Worm (Caenorhabditis elegans) whole organism, L1 larva: Measurements from ENCODE around the gene srsx-32.

ENCODE experiments used
- C16A3.4 ChIP-seq: fragments of 150-350 bp; optimal IDR thresholded peaks from 2 replicates; lab custom pipeline; 2014; ENCODE audit warnings: missing biosample characterization, missing genetic modification characterization
- C34B4.2 ChIP-seq: sonication (generic microtip); optimal IDR thresholded peaks from 2 replicates; lab custom pipeline; 2017; ENCODE audit warnings: mild to moderate bottlenecking, missing genetic modification characterization, missing compliant biosample characterization
- Y116A8C.19 ChIP-seq: sonication (generic microtip); optimal IDR thresholded peaks from 2 replicates; lab custom pipeline; 2016; ENCODE audit warnings: missing compliant biosample characterization, missing genetic modification characterization, borderline replicate concordance
- aly-2 ChIP-seq: fragments of 150-350 bp; optimal IDR thresholded peaks from 2 replicates; lab custom pipeline; 2014; ENCODE audit warnings: missing biosample characterization, missing genetic modification characterization
- ceh-63 ChIP-seq: fragments of 200-800 bp; sonication (Bioruptor generic); optimal IDR thresholded peaks from 2 replicates; lab custom pipeline; 2018; ENCODE audit warnings: mild to moderate bottlenecking, missing genetic modification characterization, missing compliant biosample characterization
- ceh-8 ChIP-seq: fragments of 200-800 bp; sonication (Bioruptor generic); optimal IDR thresholded peaks from 2 replicates; lab custom pipeline; 2018; ENCODE audit warnings: mild to moderate bottlenecking, missing genetic modification characterization, moderate library complexity, missing compliant biosample characterization
- ceh-82 ChIP-seq, 3 experiments: fragments of 150-350 bp in 1 of 3; sonication (generic microtip) in 2 of 3; optimal IDR thresholded peaks; 2 replicates each; lab custom pipeline; 2014 to 2017; ENCODE audit warnings: missing biosample characterization in 3 of 3, missing genetic modification characterization in 3 of 3
- ces-1 ChIP-seq: fragments of 150-350 bp; optimal IDR thresholded peaks from 2 replicates; lab custom pipeline; 2014; ENCODE audit warnings: missing biosample characterization, missing genetic modification reagents, missing genetic modification characterization
- dsc-1 ChIP-seq: sonication (generic microtip); optimal IDR thresholded peaks from 2 replicates; lab custom pipeline; 2016; ENCODE audit warnings: mild to moderate bottlenecking, missing genetic modification characterization, missing compliant biosample characterization
- efl-1 ChIP-seq, 4 experiments: fragments of 150-350 bp; optimal IDR thresholded peaks in 3 of 4; peaks in 1 of 4; 1 replicate in 1 of 4; 2 replicates in 3 of 4; lab custom pipeline; 2014; ENCODE audit warnings: missing biosample characterization in 2 of 4, missing genetic modification characterization in 2 of 4, missing genetic modification reagents in 2 of 4
- elt-2 ChIP-seq: sonication (generic microtip); optimal IDR thresholded peaks from 2 replicates; lab custom pipeline; 2016; ENCODE audit warnings: missing genetic modification characterization, mild to moderate bottlenecking, inconsistent platforms, missing compliant biosample characterization, missing genetic modification reagents
- elt-3 ChIP-seq, 6 experiments: fragments of 150-350 bp in 1 of 6; sonication (generic microtip); optimal IDR thresholded peaks; 2 replicates each; lab custom pipeline; 2017 to 2018; ENCODE audit warnings: missing biosample characterization in 6 of 6, missing genetic modification characterization in 6 of 6, inconsistent platforms in 1 of 6
- ets-5 ChIP-seq: fragments of 200-800 bp; sonication (Bioruptor generic); IDR thresholded peaks from 2 replicates; pipeline ENCODE4 v1.3.6; 2022; ENCODE audit warnings: missing genetic modification characterization, missing compliant biosample characterization
- fkh-10 ChIP-seq: sonication (generic microtip); optimal IDR thresholded peaks from 2 replicates; lab custom pipeline; 2017; ENCODE audit warnings: missing biosample characterization, missing genetic modification reagents, missing genetic modification characterization
- fkh-8 ChIP-seq: sonication (generic microtip); optimal IDR thresholded peaks from 2 replicates; lab custom pipeline; 2016; ENCODE audit warnings: mild to moderate bottlenecking, missing genetic modification characterization, missing compliant biosample characterization
- fos-1 ChIP-seq: fragments of 150-350 bp; optimal IDR thresholded peaks from 2 replicates; lab custom pipeline; 2014; ENCODE audit warnings: missing biosample characterization, missing genetic modification characterization
- grh-1 ChIP-seq: fragments of 200-800 bp; sonication (Bioruptor generic); IDR thresholded peaks from 2 replicates; pipeline ENCODE4 v1.3.6; 2022; ENCODE audit warnings: missing genetic modification reagents, missing genetic modification characterization, missing compliant biosample characterization
- hlh-17 ChIP-seq: fragments of 200-800 bp; sonication (Bioruptor generic); optimal IDR thresholded peaks from 2 replicates; lab custom pipeline; 2018; ENCODE audit warnings: missing genetic modification characterization, mild to moderate bottlenecking, missing compliant biosample characterization, moderate library complexity, borderline replicate concordance
- hlh-4 ChIP-seq: sonication (generic microtip); optimal IDR thresholded peaks from 2 replicates; lab custom pipeline; 2016; ENCODE audit warnings: mild to moderate bottlenecking, missing genetic modification characterization, missing compliant biosample characterization
- hpl-2 ChIP-seq: fragments of 150-350 bp; optimal IDR thresholded peaks from 2 replicates; lab custom pipeline; 2014; ENCODE audit warnings: missing biosample characterization, missing genetic modification reagents, missing genetic modification characterization
- isw-1 ChIP-seq: fragments of 200-800 bp; sonication (Bioruptor generic); IDR thresholded peaks from 2 replicates; pipeline ENCODE4 v1.3.6; 2022; ENCODE audit warnings: missing genetic modification characterization, missing compliant biosample characterization
- jun-1 ChIP-seq: fragments of 150-350 bp; optimal IDR thresholded peaks from 2 replicates; lab custom pipeline; 2014; ENCODE audit warnings: missing biosample characterization, missing genetic modification reagents, missing genetic modification characterization
- lin-14 ChIP-seq: fragments of 200-800 bp; sonication (Bioruptor generic); optimal IDR thresholded peaks from 2 replicates; lab custom pipeline; 2018; ENCODE audit warnings: mild to moderate bottlenecking, missing genetic modification characterization, moderate library complexity, missing compliant biosample characterization
- lin-39 ChIP-seq: fragments of 150-350 bp; optimal IDR thresholded peaks from 2 replicates; lab custom pipeline; 2014; ENCODE audit warnings: missing biosample characterization, missing genetic modification reagents, missing genetic modification characterization
- lir-3 ChIP-seq: sonication (generic microtip); optimal IDR thresholded peaks from 2 replicates; lab custom pipeline; 2016; ENCODE audit warnings: mild to moderate bottlenecking, missing genetic modification characterization, moderate library complexity, missing compliant biosample characterization; ENCODE audit not compliant: poor library complexity
- mab-9 ChIP-seq: fragments of 200-800 bp; sonication (Bioruptor generic); IDR thresholded peaks from 2 replicates; pipeline ENCODE4 v1.3.6; 2022; ENCODE audit warnings: missing genetic modification reagents, missing genetic modification characterization, missing compliant biosample characterization
- mdl-1 ChIP-seq, 2 experiments: fragments of 150-350 bp; optimal IDR thresholded peaks; 2 replicates each; lab custom pipeline; 2014 to 2017; ENCODE audit warnings: missing biosample characterization in 2 of 2, missing genetic modification characterization in 2 of 2, inconsistent platforms in 1 of 2
- nhr-11 ChIP-seq: fragments of 150-350 bp; optimal IDR thresholded peaks from 2 replicates; lab custom pipeline; 2014; ENCODE audit warnings: missing biosample characterization, missing genetic modification characterization
- nhr-237 ChIP-seq: fragments of 150-350 bp; optimal IDR thresholded peaks from 2 replicates; lab custom pipeline; 2014; ENCODE audit warnings: missing biosample characterization, missing genetic modification characterization
- nhr-28 ChIP-seq: fragments of 150-350 bp; optimal IDR thresholded peaks from 2 replicates; lab custom pipeline; 2014; ENCODE audit warnings: missing biosample characterization, missing genetic modification characterization
- nhr-47 ChIP-seq: sonication (generic microtip); optimal IDR thresholded peaks from 2 replicates; lab custom pipeline; 2016; ENCODE audit warnings: mild to moderate bottlenecking, missing genetic modification characterization, moderate library complexity, missing compliant biosample characterization
- nhr-77 ChIP-seq: fragments of 150-350 bp; optimal IDR thresholded peaks from 2 replicates; lab custom pipeline; 2014; ENCODE audit warnings: missing biosample characterization, missing genetic modification characterization
- nhr-84 ChIP-seq: sonication (generic microtip); optimal IDR thresholded peaks from 2 replicates; lab custom pipeline; 2017; ENCODE audit warnings: missing biosample characterization, missing genetic modification characterization
- nhr-85 ChIP-seq: sonication (generic microtip); peaks from one replicate; lab custom pipeline; 2016; ENCODE audit warnings: missing genetic modification characterization, inconsistent platforms, missing compliant biosample characterization
- pag-3 ChIP-seq: sonication (generic microtip); optimal IDR thresholded peaks from 2 replicates; lab custom pipeline; 2017; ENCODE audit warnings: missing genetic modification characterization, mild to moderate bottlenecking, missing compliant biosample characterization, antibody characterized with exemption, borderline replicate concordance; ENCODE audit not compliant: insufficient read depth
- pax-3 ChIP-seq: fragments of 200-800 bp; sonication (Bioruptor generic); optimal IDR thresholded peaks from 2 replicates; lab custom pipeline; 2018; ENCODE audit warnings: mild to moderate bottlenecking, missing genetic modification characterization, moderate library complexity, missing compliant biosample characterization
- skn-1 ChIP-seq: fragments of 150-350 bp; optimal IDR thresholded peaks from 2 replicates; lab custom pipeline; 2014; ENCODE audit warnings: missing biosample characterization, missing genetic modification characterization
- snpc-4 ChIP-seq: fragments of 150-350 bp; optimal IDR thresholded peaks from 2 replicates; lab custom pipeline; 2014; ENCODE audit warnings: missing biosample characterization, missing genetic modification characterization
- snu-23 ChIP-seq: sonication (generic microtip); optimal IDR thresholded peaks from 2 replicates; lab custom pipeline; 2016; ENCODE audit warnings: missing genetic modification characterization, missing compliant biosample characterization
- sox-4 ChIP-seq: sonication (generic microtip); optimal IDR thresholded peaks from 2 replicates; lab custom pipeline; 2016; ENCODE audit warnings: missing genetic modification characterization, missing compliant biosample characterization
- sup-37 ChIP-seq: fragments of 200-800 bp; sonication (Bioruptor generic); optimal IDR thresholded peaks from 2 replicates; lab custom pipeline; 2018; ENCODE audit warnings: mild to moderate bottlenecking, missing genetic modification characterization, missing compliant biosample characterization
- swsn-7 ChIP-seq: sonication (generic microtip); optimal IDR thresholded peaks from 2 replicates; lab custom pipeline; 2016; ENCODE audit warnings: missing genetic modification characterization, missing compliant biosample characterization
- tbx-2 ChIP-seq: sonication (generic microtip); optimal IDR thresholded peaks from 2 replicates; lab custom pipeline; 2016; ENCODE audit warnings: missing genetic modification characterization, missing compliant biosample characterization
- tlp-1 ChIP-seq: fragments of 150-350 bp; optimal IDR thresholded peaks from 2 replicates; lab custom pipeline; 2014; ENCODE audit warnings: missing biosample characterization, missing genetic modification characterization
- unc-86 ChIP-seq: sonication (generic microtip); optimal IDR thresholded peaks from 2 replicates; lab custom pipeline; 2016; ENCODE audit warnings: missing genetic modification characterization, missing compliant biosample characterization
- zip-4 ChIP-seq: fragments of 200-800 bp; sonication (Bioruptor generic); optimal IDR thresholded peaks from 2 replicates; lab custom pipeline; 2018; ENCODE audit warnings: mild to moderate bottlenecking, missing genetic modification characterization, moderate library complexity, missing compliant biosample characterization

The srsx-32 gene

DNA sequence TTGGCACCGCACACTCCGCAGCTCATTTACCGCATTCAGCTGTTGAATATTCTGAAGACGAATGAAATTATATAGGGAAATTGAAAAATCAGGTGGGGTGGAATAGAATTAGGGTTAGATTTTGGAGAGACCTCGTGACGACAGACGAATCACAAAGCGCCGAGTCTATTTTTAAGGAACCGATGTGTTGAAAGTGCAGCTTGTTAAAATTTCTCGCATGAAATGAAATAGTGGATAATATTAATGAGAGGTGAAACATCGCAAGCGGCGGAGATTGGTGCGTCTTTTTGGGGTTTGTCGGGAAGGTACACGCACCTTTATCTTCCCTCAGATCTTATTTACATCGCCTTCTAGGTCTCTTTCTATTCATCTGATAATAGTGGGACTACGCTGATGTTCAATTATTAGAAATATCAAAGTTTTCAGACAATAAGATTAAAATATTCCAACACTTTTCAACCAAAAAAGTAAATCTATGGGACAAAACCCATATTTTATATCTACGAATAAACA is 27.5 kb upstream of the srsx-32 start, which contains the start of gene nhr-140:
TSS of gene nhr-140 (minus strand) at position 51 of the 513 bp plus-strand sequence.
- no peak for TF ChIP-seq zip-4 (GFP tag; lab: Kevin White, UChicago)
- TF ChIP-seq Y116A8C.19 (tag; lab: Kevin White, UChicago), result no peak
- TF ChIP-seq nhr-85 (tag; lab: Kevin White, UChicago), result peak; percentile 60
- no peak for TF ChIP-seq tbx-2
- no peak for TF ChIP-seq efl-1 (optimal IDR thresholded peaks at IDR 0.05; lab: Kevin White, UChicago)
- TF ChIP-seq efl-1 (GFP tag; optimal IDR thresholded peaks at IDR 0.05 in 1 of 2; lab: Kevin White, UChicago), result peak in 1 of 2 experiments; percentile 1
- TF ChIP-seq skn-1, result no peak
- TF ChIP-seq nhr-28, result no peak
- no peak for TF ChIP-seq sup-37 (GFP tag; lab: Kevin White, UChicago)
- TF ChIP-seq pag-3 (tag; lab: Kevin White, UChicago), result no peak
- no peak for TF ChIP-seq ceh-63 (GFP tag; lab: Kevin White, UChicago)
- no peak for TF ChIP-seq C16A3.4 (tag; lab: Kevin White, UChicago)
- TF ChIP-seq fkh-10, result no peak
- TF ChIP-seq fkh-8 (tag; lab: Kevin White, UChicago), result peak; percentile 21
- no peak for TF ChIP-seq hlh-4 (tag; lab: Kevin White, UChicago)

- TF ChIP-seq dsc-1 (tag; lab: Kevin White, UChicago) (no peak), C16A3.4 (tag; lab: Kevin White, UChicago) (no peak), Y116A8C.19 (tag; lab: Kevin White, UChicago) (no peak), fkh-8 (tag; lab: Kevin White, UChicago) (peak; percentile 24)
Observed at ce11 chrV:6991771-6992170, 25.4 kb upstream of the srsx-32 start, which contains the start of gene nhr-162. Gene nhr-162, minus strand, starts transcription at chrV:6991871.

- TF ChIP-seq ets-5 (GFP tag; lab: Robert Waterston, UW) (no peak), tlp-1 (tag; lab: Kevin White, UChicago) (no peak), snpc-4 (tag; lab: Kevin White, UChicago) (no peak), ces-1 (GFP tag; lab: Kevin White, UChicago) (no peak), pax-3 (tag; lab: Kevin White, UChicago) (no peak), C34B4.2 (tag; lab: Kevin White, UChicago) (no peak), snu-23 (GFP tag; lab: Kevin White, UChicago) (peak; percentile 71), fos-1 (no peak), ceh-8 (GFP tag; lab: Kevin White, UChicago) (no peak), nhr-11 (tag; lab: Kevin White, UChicago) (no peak), lin-39 (tag; lab: Kevin White, UChicago) (no peak), nhr-28 (no peak), lir-3 (tag; lab: Kevin White, UChicago) (no peak), nhr-77 (tag; lab: Kevin White, UChicago) (no peak), ceh-82 (tag; optimal IDR thresholded peaks at IDR 0.05; lab: Kevin White, UChicago) (no peak), jun-1 (peak; percentile 25), swsn-7 (peak; percentile 2), hlh-17 (GFP tag; lab: Kevin White, UChicago) (no peak), hpl-2 (GFP tag; lab: Kevin White, UChicago) (peak; percentile 30), isw-1 (GFP tag; lab: Robert Waterston, UW) (no peak), lin-14 (GFP tag; lab: Kevin White, UChicago) (peak; percentile 81), elt-2 (tag; lab: Kevin White, UChicago) (peak; percentile 23), Y116A8C.19 (tag; lab: Kevin White, UChicago) (no peak), grh-1 (GFP tag; lab: Robert Waterston, UW) (0 out of 2 replicates have a peak, but pooled peaks have one; percentile 30), nhr-47 (peak; percentile 61), nhr-85 (tag; lab: Kevin White, UChicago) (peak; percentile 98), efl-1 (optimal IDR thresholded peaks at IDR 0.05; lab: Kevin White, UChicago) (no peak), efl-1 (GFP tag; optimal IDR thresholded peaks at IDR 0.05 in 1 of 2; lab: Kevin White, UChicago) (peak in 1 of 2 experiments; percentile 76), zip-4 (GFP tag; lab: Kevin White, UChicago) (no peak), unc-86 (no peak), mab-9 (GFP tag; lab: Robert Waterston, UW) (peak; percentile 15; the same call in 1 of the 2 replicates), sox-4 (no peak), elt-3 (tag; optimal IDR thresholded peaks at IDR 0.05; lab: Kevin White, UChicago) (peak; percentile 53 to 97 (median 94)), mdl-1 (tag; optimal IDR thresholded peaks at IDR 0.05; lab: Kevin White, UChicago) (peak in 1 of 2 experiments; percentile 33), aly-2 (tag; lab: Kevin White, UChicago) (no peak), nhr-237 (tag; lab: Kevin White, UChicago) (peak; percentile 37), nhr-84 (no peak)
Observed at ce11 chrV:6993999-6994398, 23.2 kb upstream of the srsx-32 start.
